Fruit fly (Drosophila melanogaster) S2 (cell line): Measurements from ENCODE around the gene fit.

ENCODE experiments used
- CG8478 ChIP-seq: fragments of >200 bp; optimal IDR thresholded peaks from 2 replicates; lab custom pipeline; 2018
- CTCF ChIP-seq, 2 experiments: fragments of >200 bp; optimal IDR thresholded peaks; 2 replicates each; lab custom pipeline; 2018

DNA sequence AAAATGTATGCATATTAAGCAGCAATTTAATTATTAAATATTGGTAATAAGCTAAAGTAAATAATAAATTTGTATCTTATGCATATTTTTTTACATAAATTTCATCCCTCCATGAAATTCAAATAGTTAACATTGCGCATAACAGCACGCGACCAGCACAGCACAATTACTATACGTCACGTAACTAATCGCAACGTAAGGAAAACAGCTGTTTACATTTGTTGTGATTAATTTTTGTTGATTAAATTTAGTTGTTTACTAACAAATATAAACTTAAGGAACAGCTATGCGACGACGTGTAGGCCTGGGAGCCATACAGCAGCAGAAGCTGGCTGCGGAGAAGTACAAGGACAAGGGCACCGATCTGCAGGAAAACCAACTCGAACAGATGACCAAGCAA lies 19.3 kb downstream of the fit start, which contains the start of gene lsn:
- TF ChIP-seq CG8478 (lab: Kevin White, UChicago), result no peak
- TF ChIP-seq CTCF (optimal IDR thresholded peaks at IDR 0.05; lab: Kevin White, UChicago), result no peak
